Fruit fly (Drosophila melanogaster) S2 (cell line): ENCODE measurements around the gene CG15812.

Experiments used
- CG8478 ChIP-seq: fragments of >200 bp; optimal IDR thresholded peaks from 2 replicates; lab custom pipeline; 2018
- CTCF ChIP-seq, 2 experiments: fragments of >200 bp; optimal IDR thresholded peaks; 2 replicates each; lab custom pipeline; 2018

CG15812 gene

dm6 chr3L:3159309-3160194 is at the start of gene CG15812, which contains the start of gene ND-30:
Gene CG15812 (plus strand): TSS chr3L:3159991.
Gene ND-30 (minus strand): TSS chr3L:3159578.
- TF ChIP-seq CG8478 (lab: Kevin White, UChicago) (no peak), CTCF (optimal IDR thresholded peaks at IDR 0.05; lab: Kevin White, UChicago) (no peak)

dm6 chr3L:3111127-3111526 is 48.7 kb upstream of the CG15812 start, which contains the start of gene CG45066:
Gene CG45066 (minus strand): TSS chr3L:3111227.
- TF ChIP-seq CG8478 (lab: Kevin White, UChicago) (no peak), CTCF (optimal IDR thresholded peaks at IDR 0.05; lab: Kevin White, UChicago) (no peak)

dm6 chr3L:3114367-3114766 is 45.4 kb upstream of the CG15812 start, which contains the start of gene CG45067:
Gene CG45067 (minus strand): TSS chr3L:3114467.
- TF ChIP-seq CG8478 (lab: Kevin White, UChicago) (no peak), CTCF (optimal IDR thresholded peaks at IDR 0.05; lab: Kevin White, UChicago) (no peak)

- no peak for TF ChIP-seq CTCF (optimal IDR thresholded peaks at IDR 0.05; lab: Kevin White, UChicago)
- TF ChIP-seq CG8478 (lab: Kevin White, UChicago), result no peak
Measured at dm6 chr3L:3121769-3122432, 37.9 kb upstream of the CG15812 start.

- TF ChIP-seq CG8478 (lab: Kevin White, UChicago) (no peak), CTCF (optimal IDR thresholded peaks at IDR 0.05; lab: Kevin White, UChicago) (no peak)
Measured at dm6 chr3L:3122688-3123316, 37.0 kb upstream of the CG15812 start.

dm6 chr3L:3124519-3124918 is 35.3 kb upstream of the CG15812 start:
- TF ChIP-seq CG8478 (lab: Kevin White, UChicago), result no peak
- no peak for TF ChIP-seq CTCF (optimal IDR thresholded peaks at IDR 0.05; lab: Kevin White, UChicago)

dm6 chr3L:3124939-3125648 is 34.7 kb upstream of the CG15812 start:
- TF ChIP-seq CG8478 (lab: Kevin White, UChicago), result no peak
- TF ChIP-seq CTCF (optimal IDR thresholded peaks at IDR 0.05; lab: Kevin White, UChicago), result no peak

- TF ChIP-seq CTCF (optimal IDR thresholded peaks at IDR 0.05; lab: Kevin White, UChicago) (no peak), CG8478 (lab: Kevin White, UChicago) (no peak)
Measured at dm6 chr3L:3125649-3126130, 34.1 kb upstream of the CG15812 start.

- no peak for TF ChIP-seq CTCF (optimal IDR thresholded peaks at IDR 0.05; lab: Kevin White, UChicago)
- no peak for TF ChIP-seq CG8478 (lab: Kevin White, UChicago)
Measured at dm6 chr3L:3126478-3126877, 33.3 kb upstream of the CG15812 start.

- TF ChIP-seq CG8478 (lab: Kevin White, UChicago), result no peak
- no peak for TF ChIP-seq CTCF (optimal IDR thresholded peaks at IDR 0.05; lab: Kevin White, UChicago)
Measured at dm6 chr3L:3127544-3127943, 32.2 kb upstream of the CG15812 start, which contains the start of gene promL. Gene promL (minus strand): TSS chr3L:3127724.

dm6 chr3L:3134064-3134545 is 25.7 kb upstream of the CG15812 start:
- TF ChIP-seq CG8478 (lab: Kevin White, UChicago) (no peak), CTCF (optimal IDR thresholded peaks at IDR 0.05; lab: Kevin White, UChicago) (no peak)

- no peak for TF ChIP-seq CG8478 (lab: Kevin White, UChicago)
- no peak for TF ChIP-seq CTCF (optimal IDR thresholded peaks at IDR 0.05; lab: Kevin White, UChicago)
Measured at dm6 chr3L:3141411-3141810, 18.4 kb upstream of the CG15812 start.

dm6 chr3L:3142516-3143382 is 17.0 kb upstream of the CG15812 start:
- TF ChIP-seq CG8478 (lab: Kevin White, UChicago) (no peak), CTCF (optimal IDR thresholded peaks at IDR 0.05; lab: Kevin White, UChicago) (no peak)
